Worm (Caenorhabditis elegans) whole organism, young adult: Measurements from ENCODE around the gene hsb-1.

ENCODE experiments used
- B0019.2 ChIP-seq: fragments of 200-800 bp; sonication (Bioruptor generic); conservative IDR thresholded peaks from 2 replicates; pipeline ENCODE4 v1.3.6; 2022; ENCODE audit warnings: missing genetic modification reagents, missing genetic modification characterization, missing compliant biosample characterization
- B0035.1 ChIP-seq: sonication (generic microtip); optimal IDR thresholded peaks from 2 replicates; lab custom pipeline; 2016; ENCODE audit warnings: missing genetic modification characterization, mild to moderate bottlenecking, missing compliant biosample characterization, missing genotype, missing genetic modification reagents
- B0336.3 ChIP-seq: fragments of 200-800 bp; sonication (Bioruptor generic); IDR thresholded peaks from 2 replicates; pipeline ENCODE4 v1.3.6; 2022; ENCODE audit warnings: missing genetic modification characterization, missing compliant biosample characterization
- C06A6.2 ChIP-seq: fragments of 200-800 bp; sonication (Bioruptor generic); conservative IDR thresholded peaks from 2 replicates; pipeline ENCODE4 v1.3.6; 2022; ENCODE audit warnings: missing genetic modification characterization, missing compliant biosample characterization
- C17E4.6 ChIP-seq: fragments of 200-800 bp; sonication (Bioruptor generic); IDR thresholded peaks from 2 replicates; pipeline ENCODE4 v1.3.6; 2022; ENCODE audit warnings: missing genetic modification reagents, missing genetic modification characterization, missing compliant biosample characterization
- D2030.7 ChIP-seq: fragments of 200-800 bp; sonication (Bioruptor generic); IDR thresholded peaks from 2 replicates; pipeline ENCODE4 v1.3.6; 2022; ENCODE audit warnings: missing genetic modification reagents, missing genetic modification characterization, missing compliant biosample characterization
- F39B2.1 ChIP-seq: fragments of 200-800 bp; sonication (Bioruptor generic); IDR thresholded peaks from 2 replicates; pipeline ENCODE4 v1.3.6; 2022; ENCODE audit warnings: missing genetic modification reagents, missing genetic modification characterization, missing compliant biosample characterization
- F49E8.2 ChIP-seq: sonication (generic microtip); optimal IDR thresholded peaks from 3 replicates; lab custom pipeline; 2017; ENCODE audit warnings: missing genetic modification characterization, mild to moderate bottlenecking, missing compliant biosample characterization, antibody characterized with exemption, moderate library complexity; ENCODE audit not compliant: insufficient read depth
- F55B11.4 ChIP-seq: sonication (generic microtip); optimal IDR thresholded peaks from 2 replicates; lab custom pipeline; 2016; ENCODE audit warnings: missing compliant biosample characterization, missing genetic modification characterization, borderline replicate concordance; ENCODE audit not compliant: insufficient read depth
- F57C9.4 ChIP-seq: sonication (generic microtip); optimal IDR thresholded peaks from 2 replicates; lab custom pipeline; 2017; ENCODE audit warnings: mild to moderate bottlenecking, missing genetic modification characterization, missing compliant biosample characterization
- K11D2.4 ChIP-seq: fragments of 200-800 bp; sonication (Bioruptor generic); IDR thresholded peaks from 2 replicates; pipeline ENCODE4 v1.3.6; 2022; ENCODE audit warnings: missing genetic modification reagents, missing genetic modification characterization, missing compliant biosample characterization
- T26A5.8 ChIP-seq: sonication (generic microtip); optimal IDR thresholded peaks from 2 replicates; lab custom pipeline; 2016; ENCODE audit warnings: missing genetic modification characterization, missing compliant biosample characterization
- Y79H2A.3 ChIP-seq: fragments of 200-800 bp; sonication (Bioruptor generic); conservative IDR thresholded peaks from 2 replicates; pipeline ENCODE4 v1.3.6; 2022; ENCODE audit warnings: missing genetic modification reagents, missing genetic modification characterization, missing compliant biosample characterization
- Y95B8A.8 ChIP-seq: fragments of 200-800 bp; sonication (Bioruptor generic); IDR thresholded peaks from 2 replicates; pipeline ENCODE4 v1.3.6; 2022; ENCODE audit warnings: missing genetic modification reagents, missing genetic modification characterization, missing compliant biosample characterization
- aptf-2 ChIP-seq: fragments of 200-800 bp; sonication (Bioruptor generic); conservative IDR thresholded peaks from 2 replicates; pipeline ENCODE4 v1.3.6; 2022; ENCODE audit warnings: missing genetic modification reagents, missing genetic modification characterization, missing compliant biosample characterization
- atf-7 ChIP-seq: sonication (generic microtip); optimal IDR thresholded peaks from 2 replicates; lab custom pipeline; 2017; ENCODE audit warnings: mild to moderate bottlenecking, missing genetic modification characterization, missing compliant biosample characterization
- ceh-27 ChIP-seq: fragments of 200-800 bp; sonication (Bioruptor generic); optimal IDR thresholded peaks from 2 replicates; lab custom pipeline; 2018; ENCODE audit warnings: mild to moderate bottlenecking, missing genetic modification characterization, moderate library complexity, missing compliant biosample characterization
- egl-18 ChIP-seq: fragments of 200-800 bp; sonication (Bioruptor generic); IDR thresholded peaks from 2 replicates; pipeline ENCODE4 v1.3.6; 2022; ENCODE audit warnings: missing genetic modification reagents, missing genetic modification characterization, missing compliant biosample characterization
- egrh-3 ChIP-seq: fragments of 200-800 bp; sonication (Bioruptor generic); IDR thresholded peaks from 2 replicates; pipeline ENCODE4 v1.3.6; 2022; ENCODE audit warnings: missing genetic modification reagents, missing genetic modification characterization, missing compliant biosample characterization
- hlh-12 ChIP-seq: sonication (generic microtip); optimal IDR thresholded peaks from 2 replicates; lab custom pipeline; 2016; ENCODE audit warnings: missing genetic modification characterization, missing compliant biosample characterization
- hmg-1.2 ChIP-seq: fragments of 200-800 bp; sonication (Bioruptor generic); IDR thresholded peaks from 2 replicates; pipeline ENCODE4 v1.3.6; 2022; ENCODE audit warnings: missing genetic modification reagents, missing genetic modification characterization, missing compliant biosample characterization
- hrde-1 ChIP-seq: sonication (generic microtip); optimal IDR thresholded peaks from 2 replicates; lab custom pipeline; 2016; ENCODE audit warnings: missing genetic modification characterization, mild to moderate bottlenecking, missing compliant biosample characterization, moderate library complexity, missing genotype, missing genetic modification reagents, borderline replicate concordance
- let-526 ChIP-seq: fragments of 200-800 bp; sonication (Bioruptor generic); IDR thresholded peaks from 2 replicates; pipeline ENCODE4 v1.3.6; 2022; ENCODE audit warnings: missing genetic modification reagents, missing genetic modification characterization, missing compliant biosample characterization
- lin-26 ChIP-seq: fragments of 200-800 bp; sonication (Bioruptor generic); IDR thresholded peaks from 2 replicates; pipeline ENCODE4 v1.3.6; 2022; ENCODE audit warnings: missing genetic modification reagents, missing genetic modification characterization, missing compliant biosample characterization
- lin-54 ChIP-seq: fragments of 200-800 bp; sonication (Bioruptor generic); optimal IDR thresholded peaks from 2 replicates; lab custom pipeline; 2018; ENCODE audit warnings: mild to moderate bottlenecking, missing genetic modification characterization, missing compliant biosample characterization
- lir-1 ChIP-seq: fragments of 200-800 bp; sonication (Bioruptor generic); conservative IDR thresholded peaks from 2 replicates; pipeline ENCODE4 v1.3.6; 2022; ENCODE audit warnings: missing genetic modification reagents, missing genetic modification characterization, missing compliant biosample characterization
- madf-10 ChIP-seq: sonication (generic microtip); optimal IDR thresholded peaks from 2 replicates; lab custom pipeline; 2016; ENCODE audit warnings: mild to moderate bottlenecking, missing genetic modification characterization, missing compliant biosample characterization
- madf-8 ChIP-seq: fragments of 200-800 bp; sonication (Bioruptor generic); conservative IDR thresholded peaks from 2 replicates; pipeline ENCODE4 v1.3.6; 2022; ENCODE audit warnings: missing genetic modification reagents, missing genetic modification characterization, missing compliant biosample characterization
- nfya-1 ChIP-seq: sonication (generic microtip); optimal IDR thresholded peaks from 2 replicates; lab custom pipeline; 2017; ENCODE audit warnings: antibody characterized with exemption, missing compliant biosample characterization, missing genetic modification characterization, borderline replicate concordance; ENCODE audit not compliant: insufficient read depth
- nfyb-1 ChIP-seq: fragments of 200-800 bp; sonication (Bioruptor generic); IDR thresholded peaks from 2 replicates; pipeline ENCODE4 v1.3.6; 2022; ENCODE audit warnings: missing genetic modification reagents, missing genetic modification characterization, missing compliant biosample characterization
- nhr-80 ChIP-seq: sonication (generic microtip); optimal IDR thresholded peaks from 2 replicates; lab custom pipeline; 2016; ENCODE audit warnings: missing genetic modification characterization, missing compliant biosample characterization
- sdz-38 ChIP-seq: sonication (generic microtip); optimal IDR thresholded peaks from 2 replicates; lab custom pipeline; 2016; ENCODE audit warnings: missing genotype, missing genetic modification characterization, missing compliant biosample characterization
- snpc-1.1 ChIP-seq: sonication (generic microtip); optimal IDR thresholded peaks from 2 replicates; lab custom pipeline; 2017; ENCODE audit warnings: missing genetic modification characterization, mild to moderate bottlenecking, missing compliant biosample characterization, antibody characterized with exemption, moderate library complexity, missing genotype, missing genetic modification reagents; ENCODE audit not compliant: insufficient read depth
- tbp1 ChIP-seq: fragments of 200-800 bp; sonication (Bioruptor generic); optimal IDR thresholded peaks from 2 replicates; lab custom pipeline; 2018; ENCODE audit warnings: mild to moderate bottlenecking, missing genetic modification characterization, missing compliant biosample characterization
- unc-130 ChIP-seq: sonication (generic microtip); optimal IDR thresholded peaks from 2 replicates; lab custom pipeline; 2016; ENCODE audit warnings: missing genetic modification reagents, missing genetic modification characterization, missing compliant biosample characterization
- zim-3 ChIP-seq: sonication (generic microtip); optimal IDR thresholded peaks from 2 replicates; lab custom pipeline; 2017; ENCODE audit warnings: mild to moderate bottlenecking, missing genetic modification characterization, moderate library complexity, missing compliant biosample characterization
- ztf-22 ChIP-seq: fragments of 200-800 bp; sonication (Bioruptor generic); optimal IDR thresholded peaks from 2 replicates; lab custom pipeline; 2018; ENCODE audit warnings: mild to moderate bottlenecking, missing genetic modification characterization, moderate library complexity, missing compliant biosample characterization

hsb-1 gene

DNA sequence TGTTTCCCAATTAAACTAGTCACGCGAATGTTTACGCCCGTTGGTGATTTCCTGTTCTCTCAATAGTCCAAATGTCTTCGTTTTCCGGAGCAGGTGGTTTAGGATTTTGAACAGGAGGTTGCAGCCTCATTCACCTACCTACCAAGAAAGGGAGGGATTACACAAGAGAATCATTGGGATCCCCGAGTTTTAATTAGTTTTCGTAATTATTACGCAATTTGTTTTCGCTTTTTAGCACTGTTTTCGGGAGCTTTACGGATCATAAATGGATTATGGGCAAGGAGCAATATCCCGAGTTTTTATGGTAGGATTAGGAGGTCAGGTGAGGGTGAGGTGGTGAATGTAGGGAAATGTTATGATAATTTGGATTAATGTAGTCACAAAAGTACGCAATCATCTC lies 21.1 kb downstream of the hsb-1 start (continued):
- TF ChIP-seq B0336.3 (GFP tag; lab: Robert Waterston, UW) (no peak), nhr-80 (tag; lab: Kevin White, UChicago) (no peak), ztf-22 (no peak), F49E8.2 (tag; lab: Kevin White, UChicago) (no peak)

DNA sequence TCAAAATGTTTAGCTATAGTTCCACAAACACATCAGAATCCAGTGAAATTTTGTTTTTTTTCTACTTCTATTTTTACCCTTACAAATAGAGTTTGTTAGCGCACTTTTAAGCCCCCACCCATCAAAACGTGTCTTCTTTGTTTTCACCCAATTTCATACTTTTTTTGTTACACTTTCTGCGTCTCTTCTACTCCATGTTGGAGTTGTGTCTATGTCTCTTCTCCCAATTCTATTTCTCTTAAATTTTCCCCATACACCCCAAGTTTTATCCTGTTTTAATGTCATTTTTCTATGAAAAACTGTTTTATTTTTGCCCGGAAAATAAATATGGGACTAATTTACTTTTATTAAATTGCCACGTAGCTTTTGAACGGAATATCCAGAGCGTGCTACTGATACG lies 21.6 kb downstream of the hsb-1 start:
- TF ChIP-seq hmg-1.2 (GFP tag; lab: Robert Waterston, UW) (peak; percentile 64; the same call in 1 of the 2 replicates), F57C9.4 (no peak)

DNA sequence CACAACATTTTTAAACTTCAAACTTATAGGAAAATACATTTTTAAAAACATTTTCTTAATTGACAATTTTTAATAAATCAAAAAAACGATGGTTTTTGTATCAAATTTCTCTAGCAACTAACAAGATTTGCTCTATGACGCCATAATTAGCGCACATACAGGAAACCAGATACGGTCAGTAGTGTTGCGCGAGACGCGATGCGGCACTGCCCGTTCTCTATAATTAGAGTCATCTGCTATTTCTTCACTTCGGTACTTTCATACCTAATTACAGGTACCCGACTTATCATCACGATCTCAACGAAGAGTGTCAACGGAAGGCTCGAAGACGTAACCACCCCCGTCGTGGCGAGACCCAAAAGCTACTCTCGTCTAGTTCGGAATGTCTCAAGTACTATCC lies 22.4 kb downstream of the hsb-1 start:
- TF ChIP-seq atf-7 (tag; lab: Kevin White, UChicago), result no peak
- TF ChIP-seq lin-54 (GFP tag; lab: Kevin White, UChicago), result no peak
- no peak for TF ChIP-seq Y79H2A.3 (GFP tag; lab: Robert Waterston, UW)
- TF ChIP-seq C06A6.2, result no peak
- TF ChIP-seq zim-3, result no peak
- TF ChIP-seq Y95B8A.8 (GFP tag; lab: Robert Waterston, UW), result no peak
- no peak for TF ChIP-seq lir-1
- TF ChIP-seq F39B2.1, result no peak
- TF ChIP-seq nfya-1, result no peak
- TF ChIP-seq K11D2.4 (GFP tag; lab: Robert Waterston, UW), result no peak
- no peak for TF ChIP-seq snpc-1.1
- no peak for TF ChIP-seq aptf-2
- no peak for TF ChIP-seq tbp1 (GFP tag; lab: Kevin White, UChicago)
- no peak for TF ChIP-seq F57C9.4
- TF ChIP-seq let-526, result no peak
- no peak for TF ChIP-seq hrde-1
- TF ChIP-seq, all 124 proteins: peak for 0

DNA sequence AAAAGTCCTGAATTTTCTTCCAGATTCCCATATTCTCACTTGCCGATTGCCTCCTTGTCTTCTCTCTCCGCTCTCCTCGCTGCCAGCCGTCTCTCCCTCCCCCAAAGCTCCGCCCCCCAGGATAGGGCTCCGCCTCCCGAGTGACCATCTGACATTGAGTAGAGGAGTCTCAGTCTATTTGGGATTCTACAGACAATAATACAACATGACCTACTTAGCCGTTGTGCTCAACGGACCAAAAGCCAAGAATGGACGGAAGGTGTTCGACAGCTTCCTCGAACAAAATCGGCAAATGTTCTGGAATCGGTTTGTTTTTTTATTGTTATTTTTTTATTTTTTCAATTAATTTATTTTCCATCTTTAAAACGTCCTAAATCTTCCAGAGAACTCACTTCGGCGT lies 25.0 kb downstream of the hsb-1 start, which contains the start of gene ham-1:
Gene ham-1, plus strand, starts transcription at position 173 of the 400 bp plus-strand sequence.
- TF ChIP-seq C17E4.6 (no peak), egrh-3 (peak; percentile 23; the same call in 1 of the 2 replicates)

DNA sequence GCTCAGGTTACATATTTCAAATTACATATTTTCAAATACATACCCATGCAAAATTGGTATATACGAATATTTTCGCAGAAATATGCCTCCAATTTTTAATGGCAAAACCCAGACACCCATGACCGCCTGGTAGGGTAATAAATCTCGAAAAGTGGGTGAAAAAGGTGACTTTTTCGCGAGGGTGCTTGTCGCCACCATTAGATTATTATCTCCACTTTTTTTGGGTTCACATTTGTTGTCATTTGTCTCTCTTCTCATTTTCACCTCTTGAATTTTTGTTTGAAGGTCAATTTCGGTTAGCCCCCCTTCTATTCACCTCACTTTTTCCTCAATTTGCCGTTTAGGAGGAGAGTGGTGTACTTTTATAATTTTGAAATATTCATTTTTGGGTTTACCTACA lies 26.8 kb downstream of the hsb-1 start:
- TF ChIP-seq T26A5.8 (tag; lab: Kevin White, UChicago) (no peak), B0035.1 (tag; lab: Kevin White, UChicago) (no peak), nfyb-1 (GFP tag; lab: Robert Waterston, UW) (no peak), D2030.7 (GFP tag; lab: Robert Waterston, UW) (no peak), madf-10 (tag; lab: Kevin White, UChicago) (no peak), lin-26 (GFP tag; lab: Robert Waterston, UW) (no peak), F55B11.4 (no peak), madf-8 (GFP tag; lab: Robert Waterston, UW) (no peak), unc-130 (GFP tag; lab: Kevin White, UChicago) (no peak), B0019.2 (GFP tag; lab: Robert Waterston, UW) (no peak), ceh-27 (no peak), hlh-12 (tag; lab: Kevin White, UChicago) (no peak), egl-18 (GFP tag; lab: Robert Waterston, UW) (no peak), sdz-38 (tag; lab: Kevin White, UChicago) (no peak), atf-7 (tag; lab: Kevin White, UChicago) (no peak), C06A6.2 (no peak)
